Worm (Caenorhabditis elegans): Measurements from ENCODE around the gene H20J04.9.
A peak's percentile ranks its signal among the peaks of the same experiment; 100 is the strongest.

H20J04.9 gene

ce11 chrII:4350888-4351287 lies at the start of gene H20J04.9:
H20J04.9 (plus strand) TSS chrII:4351188.
- no peak for TF ChIP-seq ahr-1 (tag; optimal IDR thresholded peaks at IDR 0.05)
- no peak for TF ChIP-seq tbx-7 (tag; optimal IDR thresholded peaks at IDR 0.05)
- TF ChIP-seq T23F11.4 (GFP tag; optimal IDR thresholded peaks at IDR 0.05) = no peak
- no peak for TF ChIP-seq pqm-1 (tag; optimal IDR thresholded peaks at IDR 0.05)
- no peak for TF ChIP-seq madf-2 (tag; optimal IDR thresholded peaks at IDR 0.05)
- no peak for TF ChIP-seq pros-1 (tag; optimal IDR thresholded peaks at IDR 0.05)
- no peak for TF ChIP-seq nfya-1 (tag; optimal IDR thresholded peaks at IDR 0.05)
- TF ChIP-seq nhr-232 (tag; optimal IDR thresholded peaks at IDR 0.05) = no peak
- no peak for TF ChIP-seq hlh-30 (tag; optimal IDR thresholded peaks at IDR 0.05; ENCODE audit: insufficient read depth)
- no peak for TF ChIP-seq ceh-31 (tag; optimal IDR thresholded peaks at IDR 0.05)
- no peak for TF ChIP-seq gmeb-2 (tag; optimal IDR thresholded peaks at IDR 0.05)
- TF ChIP-seq nhr-11 (tag; optimal IDR thresholded peaks at IDR 0.05) = no peak
- TF ChIP-seq che-1 (tag; optimal IDR thresholded peaks at IDR 0.05) = no peak
- no peak for TF ChIP-seq pax-1 (tag; optimal IDR thresholded peaks at IDR 0.05)
- no peak for TF ChIP-seq fkh-6 (tag; optimal IDR thresholded peaks at IDR 0.05)
- TF ChIP-seq F13H6.1 (tag; optimal IDR thresholded peaks at IDR 0.05) = no peak
- TF ChIP-seq zip-5 (tag; optimal IDR thresholded peaks at IDR 0.05) = no peak
- TF ChIP-seq syd-9 (tag; optimal IDR thresholded peaks at IDR 0.05) = no peak

ce11 chrII:4301307-4301706 lies 49.7 kb upstream of the H20J04.9 start, which contains the start of gene gtf-2F1:
gtf-2F1 (plus strand) TSS chrII:4301607.
- no peak for TF ChIP-seq tbx-2 (tag; optimal IDR thresholded peaks at IDR 0.05)
- TF ChIP-seq ceh-34 (tag; optimal IDR thresholded peaks at IDR 0.05) = no peak
- TF ChIP-seq dmd-4 (tag; optimal IDR thresholded peaks at IDR 0.05; ENCODE audit: borderline replicate concordance) = no peak
- no peak for TF ChIP-seq ceh-22 (tag; optimal IDR thresholded peaks at IDR 0.05)
- TF ChIP-seq pha-4 (tag; optimal IDR thresholded peaks at IDR 0.05) = no peak
- no peak for TF ChIP-seq hlh-8 (tag; optimal IDR thresholded peaks at IDR 0.05)
- no peak for TF ChIP-seq tbx-7 (tag; optimal IDR thresholded peaks at IDR 0.05)
- TF ChIP-seq C08G9.2 (tag; optimal IDR thresholded peaks at IDR 0.05) = no peak
- no peak for TF ChIP-seq Y22D7AL.16 (tag; optimal IDR thresholded peaks at IDR 0.05)
- TF ChIP-seq ceh-30 (tag; optimal IDR thresholded peaks at IDR 0.05) = no peak
- TF ChIP-seq syd-9 (tag; optimal IDR thresholded peaks at IDR 0.05) = no peak
- no peak for TF ChIP-seq F13H6.1 (tag; optimal IDR thresholded peaks at IDR 0.05)
- no peak for TF ChIP-seq T23F11.4 (GFP tag; optimal IDR thresholded peaks at IDR 0.05)
- TF ChIP-seq ceh-2 (tag; optimal IDR thresholded peaks at IDR 0.05) = no peak
- TF ChIP-seq zip-5 (tag; optimal IDR thresholded peaks at IDR 0.05) = no peak
- no peak for TF ChIP-seq K02D7.2 (tag; optimal IDR thresholded peaks at IDR 0.05)
- TF ChIP-seq lin-11 (tag; optimal IDR thresholded peaks at IDR 0.05) = no peak
- TF ChIP-seq ceh-48 (tag; optimal IDR thresholded peaks at IDR 0.05) = no peak
- TF ChIP-seq fax-1 (tag; optimal IDR thresholded peaks at IDR 0.05) = no peak

- TF ChIP-seq ztf-16 (tag; optimal IDR thresholded peaks at IDR 0.05) = no peak
- TF ChIP-seq ama-1 (optimal IDR thresholded peaks at IDR 0.05) = no peak
Observed at ce11 chrII:4306921-4307630, 43.9 kb upstream of the H20J04.9 start, which contains the start of gene Y52E8A.3. Y52E8A.3 (minus strand) TSS chrII:4306971.

ce11 chrII:4309112-4309511 lies 41.9 kb upstream of the H20J04.9 start:
- peak; percentile 76 for TF ChIP-seq unc-55 (GFP tag; optimal IDR thresholded peaks at IDR 0.05)

ce11 chrII:4312115-4312514 lies 38.9 kb upstream of the H20J04.9 start, which contains the start of gene plep-1:
plep-1 (minus strand) TSS chrII:4312215.
- TF ChIP-seq dve-1 (tag; optimal IDR thresholded peaks at IDR 0.05) (peak; percentile 40), pha-2 (tag; optimal IDR thresholded peaks at IDR 0.05) (no peak), hlh-6 (tag; optimal IDR thresholded peaks at IDR 0.05) (no peak), ceh-18 (tag; optimal IDR thresholded peaks at IDR 0.05) (no peak), unc-86 (tag; optimal IDR thresholded peaks at IDR 0.05) (no peak)

Measured in whole organism, late embryonic.